Fruit fly (Drosophila melanogaster) Kc167 (cell line): ENCODE measurements around the gene Acn.

Source experiments
- Myc ChIP-seq: fragments of >200 bp; optimal IDR thresholded peaks from 2 replicates; lab custom pipeline; 2017; ENCODE audit warnings: missing external identifiers
- Sin3A ChIP-seq: fragments of >200 bp; optimal IDR thresholded peaks from 2 replicates; lab custom pipeline; 2018; ENCODE audit warnings: missing external identifiers
- h ChIP-seq: fragments of >200 bp; optimal IDR thresholded peaks from 3 replicates; lab custom pipeline; 2018; ENCODE audit warnings: missing external identifiers
- insv ChIP-seq: fragments of >200 bp; optimal IDR thresholded peaks from 3 replicates; lab custom pipeline; 2018; ENCODE audit warnings: missing external identifiers
- psq ChIP-seq: fragments of >200 bp; optimal IDR thresholded peaks from 2 replicates; lab custom pipeline; 2017; ENCODE audit warnings: missing external identifiers
- ttk ChIP-seq: sonication (Bioruptor generic); optimal IDR thresholded peaks from 2 replicates; lab custom pipeline; 2017; ENCODE audit warnings: missing external identifiers

Gene Acn

DNA sequence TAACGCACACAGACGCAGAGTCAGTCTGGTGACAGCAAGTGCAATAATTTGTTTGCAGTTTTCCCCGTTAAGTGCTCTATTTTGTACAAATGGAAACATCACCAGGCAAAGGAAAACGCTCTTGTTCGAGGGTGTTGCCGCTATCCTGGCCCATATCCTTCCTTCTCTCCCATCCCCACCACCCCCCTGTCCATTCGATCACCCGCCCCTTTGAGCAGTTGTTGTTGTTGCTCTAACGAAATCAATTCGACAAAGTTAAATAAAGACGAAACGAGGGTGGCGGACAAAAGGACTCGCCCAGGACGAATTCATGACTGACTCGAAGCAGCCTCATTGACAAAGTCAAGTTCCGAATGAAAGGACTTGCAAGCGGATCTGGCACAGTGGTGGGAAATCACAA, 44.2 kb downstream of the Acn start:
- no peak for TF ChIP-seq Myc (lab: Kevin White, UChicago)
- TF ChIP-seq psq, result no peak

- TF ChIP-seq ttk (lab: Kevin White, UChicago) (no peak), psq (no peak), Sin3A (no peak), insv (lab: Kevin White, UChicago) (no peak), Myc (lab: Kevin White, UChicago) (no peak), h (lab: Kevin White, UChicago) (no peak)
Measured at dm6 chr2L:19093868-19094267, 48.7 kb downstream of the Acn start.

- no peak for TF ChIP-seq ttk (lab: Kevin White, UChicago)
- no peak for TF ChIP-seq Myc (lab: Kevin White, UChicago)
- TF ChIP-seq h (lab: Kevin White, UChicago), result no peak
- no peak for TF ChIP-seq insv (lab: Kevin White, UChicago)
- no peak for TF ChIP-seq psq
- TF ChIP-seq Sin3A, result no peak
Measured at dm6 chr2L:19096361-19096760, 51.2 kb downstream of the Acn start.

- no peak for TF ChIP-seq ttk (lab: Kevin White, UChicago)
- no peak for TF ChIP-seq psq
Measured at dm6 chr2L:19097374-19097773, 52.2 kb downstream of the Acn start.
